Worm (Caenorhabditis elegans) whole organism, L2 larva: ENCODE data around the gene crn-7.

ENCODE experiments used
- egl-27 ChIP-seq: sonication (generic microtip); optimal IDR thresholded peaks from 3 replicates; lab custom pipeline; 2017; ENCODE audit warnings: missing biosample characterization, missing genetic modification reagents, missing genetic modification characterization
- ztf-1 ChIP-seq: fragments of 200-800 bp; sonication (Bioruptor generic); conservative IDR thresholded peaks from 2 replicates; pipeline ENCODE4 v1.3.6; 2022; ENCODE audit warnings: missing genetic modification characterization, missing compliant biosample characterization

- TF ChIP-seq ztf-1 = no peak
- no peak for TF ChIP-seq egl-27 (tag; lab: Kevin White, UChicago)
Measured at ce11 chrIII:8242809-8243208, 25.5 kb upstream of the crn-7 start, which contains the start of gene C02F5.12.
